Fruit fly (Drosophila melanogaster) whole organism, prepupa: Measurements from ENCODE around the gene CG31741.

Source experiments
- Blimp-1 ChIP-seq: fragments of 200-800 bp; sonication (Bioruptor generic); optimal IDR thresholded peaks from 3 replicates; lab custom pipeline; 2017; ENCODE audit warnings: missing biosample characterization, missing genetic modification characterization, mild to moderate bottlenecking, moderate library complexity, missing genetic modification reagents
- CG10631 ChIP-seq: fragments of 200-800 bp; sonication (Bioruptor generic); optimal IDR thresholded peaks from 2 replicates; lab custom pipeline; 2016; ENCODE audit warnings: missing biosample characterization, missing genetic modification characterization
- CG10669 ChIP-seq: fragments of 200-800 bp; sonication (Bioruptor generic); optimal IDR thresholded peaks from 3 replicates; lab custom pipeline; 2018; ENCODE audit warnings: missing biosample characterization, mild to moderate bottlenecking, missing genetic modification characterization, moderate library complexity
- CG11294 ChIP-seq: fragments of 200-800 bp; sonication (Bioruptor generic); IDR thresholded peaks from 2 replicates; pipeline ENCODE4 v1.3.6; 2022; ENCODE audit warnings: missing biosample characterization, missing genetic modification characterization
- CG11902 ChIP-seq: fragments of 200-800 bp; sonication (Bioruptor generic); optimal IDR thresholded peaks from 3 replicates; lab custom pipeline; 2016; ENCODE audit warnings: missing biosample characterization, missing genetic modification characterization
- CG15336 ChIP-seq: fragments of 200-800 bp; sonication (Bioruptor generic); IDR thresholded peaks from 2 replicates; pipeline ENCODE4 v1.3.6; 2022; ENCODE audit warnings: missing biosample characterization, missing genetic modification characterization
- CG1621 ChIP-seq: fragments of 200-800 bp; sonication (Bioruptor generic); optimal IDR thresholded peaks from 3 replicates; lab custom pipeline; 2018; ENCODE audit warnings: missing biosample characterization, mild to moderate bottlenecking, missing genetic modification characterization
- CG31627 ChIP-seq: fragments of 200-800 bp; sonication (Bioruptor generic); optimal IDR thresholded peaks from 3 replicates; lab custom pipeline; 2016; ENCODE audit warnings: missing biosample characterization, missing genetic modification characterization
- CG32006 ChIP-seq: fragments of 200-800 bp; sonication (Bioruptor generic); optimal IDR thresholded peaks from 3 replicates; lab custom pipeline; 2017; ENCODE audit warnings: missing biosample characterization, mild to moderate bottlenecking, missing genetic modification characterization
- CG34406 ChIP-seq: fragments of 200-800 bp; sonication (Bioruptor generic); optimal IDR thresholded peaks from 3 replicates; lab custom pipeline; 2016; ENCODE audit warnings: missing biosample characterization, missing genetic modification characterization
- CG4318 ChIP-seq: fragments of 200-800 bp; sonication (Bioruptor generic); optimal IDR thresholded peaks from 3 replicates; lab custom pipeline; 2017; ENCODE audit warnings: missing biosample characterization, mild to moderate bottlenecking, missing genetic modification characterization
- CG6276 ChIP-seq: fragments of 200-800 bp; sonication (Bioruptor generic); optimal IDR thresholded peaks from 2 replicates; lab custom pipeline; 2017; ENCODE audit warnings: missing biosample characterization, mild to moderate bottlenecking, missing genetic modification characterization
- CG6808 ChIP-seq: fragments of 200-800 bp; sonication (Bioruptor generic); optimal IDR thresholded peaks from 3 replicates; lab custom pipeline; 2017; ENCODE audit warnings: missing biosample characterization, missing genetic modification characterization, mild to moderate bottlenecking, moderate library complexity, missing genetic modification reagents
- CG6854 ChIP-seq: fragments of 200-800 bp; sonication (Bioruptor generic); optimal IDR thresholded peaks from 2 replicates; lab custom pipeline; 2017; ENCODE audit warnings: missing biosample characterization, mild to moderate bottlenecking, missing genetic modification characterization
- CG7368 ChIP-seq: fragments of 200-800 bp; sonication (Bioruptor generic); optimal IDR thresholded peaks from 3 replicates; lab custom pipeline; 2016; ENCODE audit warnings: missing biosample characterization, missing genetic modification characterization
- CG8119 ChIP-seq: fragments of 200-800 bp; sonication (Bioruptor generic); IDR thresholded peaks from 3 replicates; pipeline ENCODE4 v1.3.6; 2022; ENCODE audit warnings: missing biosample characterization, missing genetic modification characterization
- CG8319 ChIP-seq: fragments of 200-800 bp; sonication (Bioruptor generic); optimal IDR thresholded peaks from 3 replicates; lab custom pipeline; 2016; ENCODE audit warnings: missing biosample characterization, missing genetic modification characterization
- Eip75B ChIP-seq: fragments of 200-800 bp; sonication (Bioruptor generic); optimal IDR thresholded peaks from 3 replicates; lab custom pipeline; 2016; ENCODE audit warnings: missing biosample characterization, missing genetic modification characterization
- Eip78C ChIP-seq: fragments of 200-800 bp; sonication (Bioruptor generic); peaks from one replicate; lab custom pipeline; 2016; ENCODE audit warnings: missing biosample characterization, missing genetic modification characterization
- Eip93F ChIP-seq: fragments of 200-800 bp; sonication (Bioruptor generic); optimal IDR thresholded peaks from 2 replicates; lab custom pipeline; 2016; ENCODE audit warnings: missing biosample characterization, mild to moderate bottlenecking, missing genetic modification characterization
- Ets96B ChIP-seq: fragments of 200-800 bp; optimal IDR thresholded peaks from 2 replicates; lab custom pipeline; 2019; ENCODE audit warnings: missing biosample characterization, mild to moderate bottlenecking, missing genetic modification characterization, moderate library complexity
- Hr38 ChIP-seq: sonication (Bioruptor generic); optimal IDR thresholded peaks from 2 replicates; lab custom pipeline; 2016; ENCODE audit warnings: missing biosample characterization, missing genetic modification characterization
- Hr39 ChIP-seq: fragments of 200-800 bp; sonication (Bioruptor generic); optimal IDR thresholded peaks from 2 replicates; lab custom pipeline; 2016; ENCODE audit warnings: missing biosample characterization, missing genetic modification characterization
- Hr4 ChIP-seq: fragments of 200-800 bp; sonication (Bioruptor generic); optimal IDR thresholded peaks from 3 replicates; lab custom pipeline; 2016; ENCODE audit warnings: missing biosample characterization, missing genetic modification characterization
- Lpt ChIP-seq: fragments of 200-800 bp; sonication (Bioruptor generic); optimal IDR thresholded peaks from 3 replicates; lab custom pipeline; 2016; ENCODE audit warnings: missing biosample characterization, missing genetic modification characterization
- OdsH ChIP-seq: fragments of 200-800 bp; sonication (Bioruptor generic); optimal IDR thresholded peaks from 3 replicates; lab custom pipeline; 2016; ENCODE audit warnings: missing biosample characterization, missing genetic modification characterization
- Sox102F ChIP-seq: fragments of 200-800 bp; sonication (Bioruptor generic); optimal IDR thresholded peaks from 2 replicates; lab custom pipeline; 2016; ENCODE audit warnings: missing biosample characterization, mild to moderate bottlenecking, missing genetic modification characterization
- Sox14 ChIP-seq: fragments of 200-800 bp; sonication (Bioruptor generic); optimal IDR thresholded peaks from 3 replicates; lab custom pipeline; 2016; ENCODE audit warnings: missing biosample characterization, missing genetic modification characterization
- achi ChIP-seq: fragments of 200-800 bp; sonication (Bioruptor generic); optimal IDR thresholded peaks from 3 replicates; lab custom pipeline; 2016; ENCODE audit warnings: missing biosample characterization, missing genetic modification characterization
- dac ChIP-seq: fragments of 200-800 bp; sonication (Bioruptor generic); optimal IDR thresholded peaks from 2 replicates; lab custom pipeline; 2017; ENCODE audit warnings: missing biosample characterization, mild to moderate bottlenecking, missing genetic modification characterization
- dsx ChIP-seq: fragments of 200-800 bp; optimal IDR thresholded peaks from 3 replicates; lab custom pipeline; 2019; ENCODE audit warnings: missing biosample characterization, mild to moderate bottlenecking, missing genetic modification characterization, moderate library complexity; ENCODE audit not compliant: poor library complexity, severe bottlenecking
- esn ChIP-seq: fragments of 200-800 bp; sonication (Bioruptor generic); optimal IDR thresholded peaks from 2 replicates; lab custom pipeline; 2016; ENCODE audit warnings: missing biosample characterization, mild to moderate bottlenecking, missing genetic modification characterization, moderate library complexity
- fd59A ChIP-seq: fragments of 200-800 bp; sonication (Bioruptor generic); optimal IDR thresholded peaks from 2 replicates; lab custom pipeline; 2017; ENCODE audit warnings: missing biosample characterization, mild to moderate bottlenecking, missing genetic modification characterization, missing genetic modification reagents
- fd85E ChIP-seq: fragments of 200-800 bp; sonication (Bioruptor generic); optimal IDR thresholded peaks from 3 replicates; lab custom pipeline; 2016; ENCODE audit warnings: missing biosample characterization, missing genetic modification characterization
- fkh ChIP-seq: fragments of 200-800 bp; sonication (Bioruptor generic); optimal IDR thresholded peaks from 3 replicates; lab custom pipeline; 2017; ENCODE audit warnings: missing biosample characterization, mild to moderate bottlenecking, missing genetic modification characterization, moderate library complexity
- lz ChIP-seq: fragments of 200-800 bp; sonication (Bioruptor generic); optimal IDR thresholded peaks from 3 replicates; lab custom pipeline; 2016; ENCODE audit warnings: missing biosample characterization, missing genetic modification characterization
- spab ChIP-seq: fragments of 200-800 bp; sonication (Bioruptor generic); optimal IDR thresholded peaks from 2 replicates; lab custom pipeline; 2017; ENCODE audit warnings: missing biosample characterization, mild to moderate bottlenecking, missing genetic modification characterization, missing genetic modification reagents
- ss ChIP-seq, 2 experiments: fragments of 200-800 bp; sonication (Bioruptor generic); optimal IDR thresholded peaks; 2 replicates in 1 of 2; 3 replicates in 1 of 2; lab custom pipeline; 2017 to 2018; ENCODE audit warnings: mild to moderate bottlenecking in 2 of 2, missing biosample characterization in 2 of 2, missing genetic modification characterization in 2 of 2, moderate library complexity in 1 of 2
- svp ChIP-seq: fragments of 200-800 bp; sonication (Bioruptor generic); peaks from one replicate; lab custom pipeline; 2016; ENCODE audit warnings: missing biosample characterization, missing genetic modification characterization

CG31741 gene

DNA sequence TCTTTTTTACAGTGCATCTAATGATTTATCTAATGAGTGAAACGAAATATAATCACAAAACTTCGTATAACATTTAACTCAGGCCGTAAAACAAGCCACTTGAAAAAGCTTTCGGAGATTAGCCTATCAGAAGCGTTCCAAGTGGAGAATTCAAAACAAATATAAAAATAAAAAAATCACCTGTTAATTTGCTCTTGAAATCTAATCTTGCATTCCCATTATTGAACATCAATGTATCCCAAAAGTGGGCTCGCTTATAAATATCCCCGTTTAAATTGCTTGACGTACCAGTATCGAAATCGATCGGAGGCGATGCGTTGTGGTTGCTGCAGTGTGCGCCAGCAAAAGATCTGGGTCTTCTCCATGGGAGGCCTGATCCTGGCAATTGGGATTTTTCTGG is at the start of gene CG31741:
Gene CG31741, plus strand, starts transcription at position 301 of the 400 bp plus-strand sequence.
- TF ChIP-seq svp: no peak
- TF ChIP-seq CG11294 (GFP tag; lab: Robert Waterston, UW): no peak
- TF ChIP-seq CG8319 (GFP tag; lab: Kevin White, UChicago): no peak
- no peak for TF ChIP-seq fkh (GFP tag; lab: Kevin White, UChicago)
- no peak for TF ChIP-seq CG10669 (GFP tag; lab: Kevin White, UChicago)
- TF ChIP-seq CG32006: no peak
- no peak for TF ChIP-seq esn (GFP tag; lab: Kevin White, UChicago)
- no peak for TF ChIP-seq CG11902
- TF ChIP-seq fd85E (GFP tag; lab: Kevin White, UChicago): no peak

DNA sequence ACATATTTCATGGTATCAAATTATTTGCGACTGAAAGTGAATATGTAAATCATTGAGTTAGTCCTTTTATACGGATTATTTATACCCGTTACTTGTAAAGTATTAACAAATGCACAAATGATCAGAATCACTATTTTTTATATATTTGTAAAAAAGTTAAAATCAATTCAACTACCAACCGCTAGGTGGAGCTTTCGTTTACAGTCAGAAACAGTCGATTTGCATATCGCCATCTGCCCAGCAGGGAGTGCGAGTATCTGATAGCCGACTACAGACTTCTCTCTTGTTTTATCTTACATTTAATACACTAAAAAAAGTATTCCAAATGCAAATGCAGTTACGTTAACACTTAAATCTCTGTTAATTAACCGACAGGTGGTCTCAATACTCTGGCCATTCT is 16.8 kb upstream of the CG31741 start:
- TF ChIP-seq CG4318 (GFP tag; lab: Kevin White, UChicago): no peak
- TF ChIP-seq ss (GFP tag; optimal IDR thresholded peaks at IDR 0.05; lab: Kevin White, UChicago): no peak
- TF ChIP-seq Eip93F (GFP tag; lab: Kevin White, UChicago): no peak
- TF ChIP-seq Hr39: no peak
- no peak for TF ChIP-seq fkh (GFP tag; lab: Kevin White, UChicago)
- no peak for TF ChIP-seq achi (GFP tag; lab: Kevin White, UChicago)
- TF ChIP-seq CG31627 (GFP tag; lab: Kevin White, UChicago): no peak
- no peak for TF ChIP-seq CG6808 (GFP tag; lab: Kevin White, UChicago)
- no peak for TF ChIP-seq dac (GFP tag; lab: Kevin White, UChicago)
- no peak for TF ChIP-seq fd59A (GFP tag; lab: Kevin White, UChicago)
- TF ChIP-seq Lpt: no peak
- TF ChIP-seq CG11294 (GFP tag; lab: Robert Waterston, UW): no peak
- no peak for TF ChIP-seq spab (GFP tag; lab: Kevin White, UChicago)
- TF ChIP-seq CG6854: no peak
- TF ChIP-seq dsx (GFP tag; lab: Kevin White, UChicago): no peak
- TF ChIP-seq CG34406 (GFP tag; lab: Kevin White, UChicago): no peak
- no peak for TF ChIP-seq CG15336 (GFP tag; lab: Robert Waterston, UW)
- no peak for TF ChIP-seq esn (GFP tag; lab: Kevin White, UChicago)
- no peak for TF ChIP-seq CG11902

DNA sequence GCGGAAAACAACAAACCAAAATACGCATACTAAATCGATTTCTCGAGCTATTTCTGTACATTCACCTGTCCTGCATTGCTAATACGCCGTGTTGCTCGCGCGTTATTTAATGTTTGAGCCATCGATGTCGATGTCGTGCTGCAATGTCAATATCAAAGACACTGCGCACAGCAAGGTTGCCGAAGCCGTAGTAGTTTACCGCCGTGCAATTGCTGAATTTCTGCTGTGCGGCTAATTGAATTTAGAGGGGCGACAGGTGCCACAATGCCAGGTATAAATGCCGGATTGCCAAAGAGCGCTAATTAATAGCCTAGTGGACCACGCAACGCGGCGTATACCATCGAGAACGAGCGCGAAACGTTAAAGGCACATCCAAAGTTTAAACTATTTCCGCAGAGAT is 6.1 kb upstream of the CG31741 start, which contains the start of gene Arr1:
Gene Arr1, plus strand, starts transcription at position 301 of the 400 bp plus-strand sequence.
- TF ChIP-seq Blimp-1 (GFP tag; lab: Kevin White, UChicago): no peak
- TF ChIP-seq Sox102F: no peak
- no peak for TF ChIP-seq Hr4 (GFP tag; lab: Kevin White, UChicago)
- no peak for TF ChIP-seq CG10669 (GFP tag; lab: Kevin White, UChicago)
- no peak for TF ChIP-seq fkh (GFP tag; lab: Kevin White, UChicago)
- TF ChIP-seq lz (GFP tag; lab: Kevin White, UChicago): no peak
- TF ChIP-seq CG10631 (GFP tag; lab: Kevin White, UChicago): no peak
- no peak for TF ChIP-seq CG6808 (GFP tag; lab: Kevin White, UChicago)
- no peak for TF ChIP-seq CG1621 (tag; lab: Kevin White, UChicago)
- no peak for TF ChIP-seq achi (GFP tag; lab: Kevin White, UChicago)
- no peak for TF ChIP-seq dsx (GFP tag; lab: Kevin White, UChicago)
- no peak for TF ChIP-seq Hr39
- TF ChIP-seq Eip78C (GFP tag; lab: Kevin White, UChicago): no peak
- TF ChIP-seq spab (GFP tag; lab: Kevin White, UChicago): no peak
- no peak for TF ChIP-seq Sox14
- no peak for TF ChIP-seq Ets96B (tag; lab: Kevin White, UChicago)
- no peak for TF ChIP-seq CG6276
- TF ChIP-seq CG34406 (GFP tag; lab: Kevin White, UChicago): no peak

DNA sequence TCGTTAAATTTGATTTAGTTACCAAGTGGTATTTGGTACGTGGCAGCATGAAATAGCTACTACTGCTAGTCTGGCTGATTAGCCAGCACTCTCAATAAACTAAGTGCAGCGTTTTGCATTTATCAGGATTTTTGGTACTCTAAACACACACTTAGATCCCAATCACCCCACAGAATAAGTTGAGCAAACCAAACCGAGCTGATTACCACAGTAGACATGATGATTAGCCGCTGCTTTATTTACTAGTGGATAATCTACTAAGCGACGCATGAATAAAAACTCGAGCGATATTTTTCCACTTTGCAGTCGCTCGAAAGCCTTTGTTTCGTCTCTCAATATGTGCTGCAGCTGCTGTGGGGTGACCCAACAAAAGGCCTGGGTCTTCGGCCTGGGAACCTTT is 2.7 kb upstream of the CG31741 start, which contains the start of gene ninaD:
Gene ninaD, plus strand, starts transcription at position 301 of the 400 bp plus-strand sequence.
- TF ChIP-seq Blimp-1 (GFP tag; lab: Kevin White, UChicago) (no peak), CG6808 (GFP tag; lab: Kevin White, UChicago) (no peak), CG8119 (no peak), Ets96B (tag; lab: Kevin White, UChicago) (no peak), Eip75B (GFP tag; lab: Kevin White, UChicago) (no peak), OdsH (GFP tag; lab: Kevin White, UChicago) (no peak), CG10669 (GFP tag; lab: Kevin White, UChicago) (no peak), Hr4 (GFP tag; lab: Kevin White, UChicago) (no peak), fkh (GFP tag; lab: Kevin White, UChicago) (no peak), Hr38 (GFP tag; lab: Kevin White, UChicago) (no peak), CG10631 (GFP tag; lab: Kevin White, UChicago) (no peak), CG7368 (GFP tag; lab: Kevin White, UChicago) (no peak)
